Worm (Caenorhabditis elegans) whole organism, L4 larva: ENCODE results near the gene srd-12.

ENCODE experiments used
- D1046.2 ChIP-seq: fragments of 200-800 bp; sonication (Bioruptor generic); IDR thresholded peaks from 2 replicates; pipeline ENCODE4 v1.3.6; 2022; ENCODE audit warnings: missing genetic modification characterization, missing compliant biosample characterization
- F10B5.3 ChIP-seq: sonication (generic microtip); optimal IDR thresholded peaks from 2 replicates; lab custom pipeline; 2016; ENCODE audit warnings: mild to moderate bottlenecking, missing genetic modification characterization, missing compliant biosample characterization
- T20F7.1 ChIP-seq: fragments of 200-800 bp; sonication (Bioruptor generic); optimal IDR thresholded peaks from 2 replicates; lab custom pipeline; 2018; ENCODE audit warnings: mild to moderate bottlenecking, missing genetic modification characterization, missing compliant biosample characterization
- Y48G9A.11 ChIP-seq: fragments of 200-800 bp; sonication (Bioruptor generic); IDR thresholded peaks from 2 replicates; pipeline ENCODE4 v1.3.6; 2022; ENCODE audit warnings: missing genetic modification reagents, missing genetic modification characterization, missing compliant biosample characterization
- aly-2 ChIP-seq: sonication (generic microtip); optimal IDR thresholded peaks from 2 replicates; lab custom pipeline; 2018; ENCODE audit warnings: missing biosample characterization, missing genetic modification characterization
- ama-1 ChIP-seq: fragments of 150-350 bp; optimal IDR thresholded peaks from 2 replicates; lab custom pipeline; 2014; ENCODE audit warnings: inconsistent platforms, mixed read lengths
- attf-4 ChIP-seq: sonication (generic microtip); optimal IDR thresholded peaks from 3 replicates; lab custom pipeline; 2017; ENCODE audit warnings: missing biosample characterization, missing genetic modification characterization
- ceh-62 ChIP-seq: sonication (generic microtip); optimal IDR thresholded peaks from 2 replicates; lab custom pipeline; 2017; ENCODE audit warnings: missing biosample characterization, missing genetic modification characterization
- daf-16 ChIP-seq, 3 experiments: sonication (generic microtip); optimal IDR thresholded peaks; 2 replicates each; lab custom pipeline; 2016 to 2017; ENCODE audit warnings: missing genetic modification characterization in 3 of 3, missing genetic modification reagents in 3 of 3, mild to moderate bottlenecking in 2 of 3, missing compliant biosample characterization in 2 of 3, missing biosample characterization in 1 of 3, moderate library complexity in 1 of 3
- daf-8 ChIP-seq: fragments of 200-800 bp; sonication (Bioruptor generic); IDR thresholded peaks from 2 replicates; pipeline ENCODE4 v1.3.6; 2022; ENCODE audit warnings: missing genetic modification characterization, missing compliant biosample characterization
- dmd-8 ChIP-seq: fragments of 200-800 bp; sonication (Bioruptor generic); IDR thresholded peaks from 2 replicates; pipeline ENCODE4 v1.3.6; 2022; ENCODE audit warnings: missing genetic modification characterization, missing compliant biosample characterization
- dpl-1 ChIP-seq: fragments of 150-350 bp; optimal IDR thresholded peaks from 2 replicates; lab custom pipeline; 2014; ENCODE audit warnings: missing biosample characterization, missing genetic modification reagents, missing genetic modification characterization
- duxl-1 ChIP-seq: sonication (generic microtip); optimal IDR thresholded peaks from 2 replicates; lab custom pipeline; 2016; ENCODE audit warnings: mild to moderate bottlenecking, missing genetic modification characterization, moderate library complexity, missing compliant biosample characterization; ENCODE audit not compliant: poor library complexity
- egl-27 ChIP-seq: sonication (generic microtip); optimal IDR thresholded peaks from 3 replicates; lab custom pipeline; 2017; ENCODE audit warnings: missing biosample characterization, missing genetic modification reagents, missing genetic modification characterization
- egl-43 ChIP-seq: fragments of 200-800 bp; sonication (Bioruptor generic); IDR thresholded peaks from 2 replicates; pipeline ENCODE4 v1.3.6; 2022; ENCODE audit warnings: missing genetic modification reagents, missing genetic modification characterization, missing compliant biosample characterization
- fos-1 ChIP-seq: fragments of 150-350 bp; optimal IDR thresholded peaks from 2 replicates; lab custom pipeline; 2014; ENCODE audit warnings: missing biosample characterization, missing genetic modification characterization
- hlh-11 ChIP-seq: fragments of 200-800 bp; sonication (Bioruptor generic); optimal IDR thresholded peaks from 2 replicates; lab custom pipeline; 2018; ENCODE audit warnings: mild to moderate bottlenecking, missing genetic modification characterization, missing compliant biosample characterization
- hmg-1.1 ChIP-seq: fragments of 200-800 bp; sonication (Bioruptor generic); IDR thresholded peaks from 2 replicates; pipeline ENCODE4 v1.3.6; 2022; ENCODE audit warnings: missing genetic modification reagents, missing genetic modification characterization, missing compliant biosample characterization
- lin-29 ChIP-seq: fragments of 200-800 bp; sonication (Bioruptor generic); IDR thresholded peaks from 2 replicates; pipeline ENCODE4 v1.3.6; 2022; ENCODE audit warnings: missing genetic modification reagents, missing genetic modification characterization, missing compliant biosample characterization
- lir-3 ChIP-seq: sonication (generic microtip); optimal IDR thresholded peaks from 2 replicates; lab custom pipeline; 2016; ENCODE audit warnings: mild to moderate bottlenecking, missing genetic modification characterization, missing compliant biosample characterization
- lsy-2 ChIP-seq, 2 experiments: fragments of 150-350 bp in 1 of 2; sonication (generic microtip) in 1 of 2; optimal IDR thresholded peaks; 2 replicates each; lab custom pipeline; 2014 to 2017; ENCODE audit warnings: missing biosample characterization in 2 of 2, missing genetic modification characterization in 2 of 2
- madf-9 ChIP-seq: fragments of 200-800 bp; sonication (Bioruptor generic); conservative IDR thresholded peaks from 2 replicates; pipeline ENCODE4 v1.3.6; 2022; ENCODE audit warnings: missing genetic modification reagents, missing genetic modification characterization, missing compliant biosample characterization
- mdt-29 ChIP-seq: fragments of 200-800 bp; sonication (Bioruptor generic); IDR thresholded peaks from 2 replicates; pipeline ENCODE4 v1.3.6; 2022; ENCODE audit warnings: missing genetic modification reagents, missing genetic modification characterization, missing compliant biosample characterization
- nhr-10 ChIP-seq: fragments of 150-350 bp; optimal IDR thresholded peaks from 2 replicates; lab custom pipeline; 2014; ENCODE audit warnings: missing biosample characterization, missing genetic modification characterization
- nhr-237 ChIP-seq: sonication (generic microtip); optimal IDR thresholded peaks from 2 replicates; lab custom pipeline; 2017; ENCODE audit warnings: missing biosample characterization, missing genetic modification characterization
- nhr-48 ChIP-seq: sonication (generic microtip); optimal IDR thresholded peaks from 2 replicates; lab custom pipeline; 2016; ENCODE audit warnings: mild to moderate bottlenecking, missing genetic modification characterization, missing compliant biosample characterization
- nhr-77 ChIP-seq: fragments of 150-350 bp; optimal IDR thresholded peaks from 2 replicates; lab custom pipeline; 2014; ENCODE audit warnings: missing biosample characterization, missing genetic modification characterization
- rbr-2 ChIP-seq: sonication (generic microtip); optimal IDR thresholded peaks from 2 replicates; lab custom pipeline; 2016; ENCODE audit warnings: missing genotype, missing genetic modification characterization, missing compliant biosample characterization
- skn-1 ChIP-seq: fragments of 150-350 bp; optimal IDR thresholded peaks from 2 replicates; lab custom pipeline; 2014; ENCODE audit warnings: missing biosample characterization, missing genetic modification characterization
- snpc-4 ChIP-seq: fragments of 150-350 bp; optimal IDR thresholded peaks from 2 replicates; lab custom pipeline; 2014; ENCODE audit warnings: missing biosample characterization, missing genetic modification characterization
- tag-97 ChIP-seq: fragments of 200-800 bp; sonication (Bioruptor generic); IDR thresholded peaks from 2 replicates; pipeline ENCODE4 v1.3.6; 2022; ENCODE audit warnings: missing genetic modification characterization, missing compliant biosample characterization
- tra-1 ChIP-seq: fragments of 200-800 bp; sonication (Bioruptor generic); IDR thresholded peaks from 2 replicates; pipeline ENCODE4 v1.3.6; 2022; ENCODE audit warnings: missing genetic modification reagents, missing genetic modification characterization, missing compliant biosample characterization
- unc-62 ChIP-seq, 3 experiments: fragments of 150-350 bp in 1 of 3; sonication (generic microtip); optimal IDR thresholded peaks in 2 of 3; peaks in 1 of 3; 1 replicate in 1 of 3; 2 replicates in 2 of 3; lab custom pipeline; 2014 to 2017; ENCODE audit warnings: missing biosample characterization in 3 of 3, missing genetic modification characterization in 3 of 3, missing genetic modification reagents in 3 of 3, missing genotype in 1 of 3
- vab-7 ChIP-seq: fragments of 200-800 bp; sonication (Bioruptor generic); IDR thresholded peaks from 2 replicates; pipeline ENCODE4 v1.3.6; 2022; ENCODE audit warnings: missing genetic modification reagents, missing genetic modification characterization, missing compliant biosample characterization
- zfp-3 ChIP-seq: fragments of 200-800 bp; sonication (Bioruptor generic); conservative IDR thresholded peaks from 2 replicates; pipeline ENCODE4 v1.3.6; 2022; ENCODE audit warnings: missing genetic modification reagents, missing genetic modification characterization, missing compliant biosample characterization
- zip-2 ChIP-seq: fragments of 150-350 bp; optimal IDR thresholded peaks from 2 replicates; lab custom pipeline; 2014; ENCODE audit warnings: missing biosample characterization, missing genetic modification characterization
- ztf-11 ChIP-seq: fragments of 150-350 bp; optimal IDR thresholded peaks from 2 replicates; lab custom pipeline; 2014; ENCODE audit warnings: missing biosample characterization, missing genetic modification characterization
- ztf-7 ChIP-seq: fragments of 150-350 bp; optimal IDR thresholded peaks from 2 replicates; lab custom pipeline; 2014; ENCODE audit warnings: missing biosample characterization, missing genetic modification characterization

Gene srd-12

DNA sequence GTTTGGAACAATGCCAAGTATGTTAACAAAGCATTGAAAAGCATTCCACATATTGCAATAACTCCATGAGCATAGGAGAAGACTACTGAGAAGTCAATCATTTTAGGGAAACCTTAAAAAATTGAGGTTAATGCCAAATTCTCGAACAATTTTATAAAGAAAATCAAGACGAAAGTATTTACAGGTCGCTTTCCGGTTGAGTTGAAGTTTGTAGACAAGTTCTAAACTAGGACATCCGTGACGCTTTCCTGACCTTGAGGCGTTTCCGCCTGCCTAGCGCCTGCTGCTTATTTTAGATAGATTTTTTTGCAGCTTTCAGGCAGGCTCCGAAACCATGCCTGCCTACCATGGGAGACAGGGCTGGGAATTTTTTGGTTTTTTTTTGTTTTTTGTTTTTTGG is 5.5 kb upstream of the srd-12 start, which contains the start of gene srd-13:
TSS of gene srd-13 (minus strand) at position 101 of the 400 bp plus-strand sequence.
- TF ChIP-seq ztf-7 (tag; lab: Kevin White, UChicago) (no peak), tra-1 (GFP tag; lab: Robert Waterston, UW) (no peak), lin-29 (GFP tag; lab: Robert Waterston, UW) (no peak), nhr-237 (tag; lab: Kevin White, UChicago) (no peak), lir-3 (tag; lab: Kevin White, UChicago) (no peak), mdt-29 (GFP tag; lab: Robert Waterston, UW) (no peak), fos-1 (no peak)

DNA sequence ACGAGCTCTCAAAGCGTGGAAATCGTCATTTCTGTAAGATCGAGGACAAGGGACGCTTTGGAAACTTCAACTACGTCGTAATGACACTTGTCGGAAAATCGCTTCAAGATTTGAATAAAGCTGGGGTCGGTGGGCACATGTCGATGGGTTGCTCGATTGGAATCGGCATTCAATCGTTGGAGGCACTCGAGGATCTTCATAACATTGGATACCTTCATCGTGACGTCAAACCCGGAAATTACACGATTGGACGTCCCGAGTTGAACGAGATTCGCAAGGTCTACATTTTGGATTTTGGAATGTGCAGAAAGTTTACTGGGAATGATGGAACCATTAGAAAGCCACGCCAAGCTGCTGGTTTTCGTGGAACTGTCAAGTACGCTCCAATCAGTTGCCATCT is 2.5 kb upstream of the srd-12 start:
- TF ChIP-seq unc-62 (GFP tag; optimal IDR thresholded peaks at IDR 0.05 in 1 of 2; lab: Kevin White, UChicago) (peak in 1 of 2 experiments; percentile 96), unc-62 (tag; optimal IDR thresholded peaks at IDR 0.05; lab: Kevin White, UChicago) (no peak), ama-1 (lab: Kevin White, UChicago) (no peak)

DNA sequence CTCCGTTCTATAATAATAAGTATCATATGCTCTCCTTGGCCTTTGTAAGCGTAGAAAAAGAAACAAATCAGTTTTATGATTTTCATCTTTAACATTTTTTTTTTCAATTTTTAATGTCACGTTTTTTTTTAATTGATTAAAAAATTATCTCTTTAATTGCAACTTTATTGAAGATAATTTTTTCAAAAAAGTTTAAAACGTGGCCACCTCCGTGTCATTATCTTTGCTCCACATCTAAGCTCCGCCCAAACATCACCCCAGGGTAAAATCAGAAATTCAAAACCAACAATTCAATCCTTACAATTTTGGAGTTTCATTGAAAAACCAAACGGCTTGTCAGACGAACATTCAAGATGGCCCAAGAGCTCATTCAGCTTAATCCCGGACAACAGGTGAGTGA is 1.6 kb upstream of the srd-12 start, which contains the start of gene ttbk-8.2:
TSS of gene ttbk-8.2 (plus strand) at position 301 of the 400 bp plus-strand sequence.
- no peak for TF ChIP-seq aly-2
- no peak for TF ChIP-seq T20F7.1 (GFP tag; lab: Kevin White, UChicago)
- TF ChIP-seq daf-8 (GFP tag; lab: Robert Waterston, UW): no peak
- no peak for TF ChIP-seq duxl-1 (tag; lab: Kevin White, UChicago)
- TF ChIP-seq egl-43 (GFP tag; lab: Robert Waterston, UW): no peak
- no peak for TF ChIP-seq dmd-8 (GFP tag; lab: Robert Waterston, UW)
- TF ChIP-seq hmg-1.1: no peak
- no peak for TF ChIP-seq F10B5.3 (tag; lab: Kevin White, UChicago)
- no peak for TF ChIP-seq egl-27
- no peak for TF ChIP-seq madf-9 (GFP tag; lab: Robert Waterston, UW)
- TF ChIP-seq ceh-62 (tag; lab: Kevin White, UChicago): no peak
- TF ChIP-seq daf-16 (GFP tag; optimal IDR thresholded peaks at IDR 0.05; lab: Kevin White, UChicago): no peak
- no peak for TF ChIP-seq daf-16 (tag; optimal IDR thresholded peaks at IDR 0.05; lab: Kevin White, UChicago)
- TF ChIP-seq vab-7 (GFP tag; lab: Robert Waterston, UW): no peak
- no peak for TF ChIP-seq hlh-11 (tag; lab: Kevin White, UChicago)
- no peak for TF ChIP-seq rbr-2
- TF ChIP-seq zip-2 (tag; lab: Kevin White, UChicago): no peak
- no peak for TF ChIP-seq skn-1
- TF ChIP-seq attf-4 (tag; lab: Kevin White, UChicago): no peak
- TF ChIP-seq, all 104 proteins: peak for 0

DNA sequence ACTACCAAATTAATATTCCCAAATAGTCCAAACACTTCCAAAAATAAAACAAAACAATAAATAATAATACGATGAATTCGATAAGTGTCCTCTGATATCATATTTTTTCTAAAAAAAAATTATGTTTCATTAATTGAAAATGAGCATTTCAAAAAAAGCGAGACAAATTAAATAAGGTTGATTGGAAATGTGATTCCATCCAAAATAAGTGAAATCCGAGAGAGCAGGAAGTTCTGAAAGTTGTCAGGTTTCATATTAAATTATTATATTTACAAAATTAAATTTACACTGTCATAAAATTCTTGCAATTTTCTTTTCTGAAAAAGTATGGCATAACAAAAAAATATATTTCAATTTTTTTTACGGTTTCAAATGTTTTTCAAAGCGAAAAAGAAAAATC is 3.0 kb downstream of the srd-12 start, which contains the start of gene srsx-14:
TSS of gene srsx-14 (minus strand) at position 101 of the 400 bp plus-strand sequence.
- TF ChIP-seq Y48G9A.11 (GFP tag; lab: Robert Waterston, UW) (no peak), lsy-2 (tag; optimal IDR thresholded peaks at IDR 0.05; lab: Kevin White, UChicago) (no peak), aly-2 (no peak), ztf-11 (tag; lab: Kevin White, UChicago) (no peak), nhr-10 (tag; lab: Kevin White, UChicago) (no peak), D1046.2 (GFP tag; lab: Robert Waterston, UW) (no peak), nhr-48 (tag; lab: Kevin White, UChicago) (no peak), dpl-1 (no peak), zfp-3 (GFP tag; lab: Robert Waterston, UW) (no peak), tag-97 (no peak), dmd-8 (GFP tag; lab: Robert Waterston, UW) (no peak), madf-9 (GFP tag; lab: Robert Waterston, UW) (no peak), snpc-4 (tag; lab: Kevin White, UChicago) (no peak), egl-27 (no peak), nhr-77 (tag; lab: Kevin White, UChicago) (no peak)
